Fruit fly (Drosophila melanogaster) whole organism, pupa: ENCODE measurements around the gene Gr68a.

Source experiments
- CG10348 ChIP-seq: fragments of 200-800 bp; sonication (Bioruptor generic); IDR thresholded peaks from 2 replicates; pipeline ENCODE4 v1.3.6; 2022; ENCODE audit warnings: missing biosample characterization, missing genetic modification characterization
- CG12605 ChIP-seq: fragments of 200-800 bp; sonication (Bioruptor generic); IDR thresholded peaks from 2 replicates; pipeline ENCODE4 v1.3.6; 2022; ENCODE audit warnings: missing biosample characterization, missing genetic modification characterization
- CG13204 ChIP-seq: fragments of 200-800 bp; sonication (Bioruptor generic); optimal IDR thresholded peaks from 2 replicates; lab custom pipeline; 2018; ENCODE audit warnings: missing biosample characterization, mild to moderate bottlenecking, missing genetic modification characterization, moderate library complexity
- CG14655 ChIP-seq: fragments of 200-800 bp; sonication (Bioruptor generic); optimal IDR thresholded peaks from 3 replicates; lab custom pipeline; 2017; ENCODE audit warnings: mild to moderate bottlenecking, missing biosample characterization, missing genetic modification reagents, missing genetic modification characterization
- CG15710 ChIP-seq: fragments of 200-800 bp; sonication (Bioruptor generic); optimal IDR thresholded peaks from 2 replicates; lab custom pipeline; 2018; ENCODE audit warnings: missing biosample characterization, mild to moderate bottlenecking, missing genetic modification characterization, moderate library complexity
- CG17806 ChIP-seq: fragments of 200-800 bp; sonication (Bioruptor generic); optimal IDR thresholded peaks from 2 replicates; lab custom pipeline; 2018; ENCODE audit warnings: missing biosample characterization, mild to moderate bottlenecking, missing genetic modification characterization, moderate library complexity
- CG32121 ChIP-seq: fragments of 200-800 bp; sonication (Bioruptor generic); IDR thresholded peaks from 2 replicates; pipeline ENCODE4 v1.3.6; 2022; ENCODE audit warnings: missing biosample characterization, missing genetic modification characterization
- CG34367 ChIP-seq: fragments of 200-800 bp; sonication (Bioruptor generic); optimal IDR thresholded peaks from 2 replicates; lab custom pipeline; 2018; ENCODE audit warnings: missing biosample characterization, mild to moderate bottlenecking, missing genetic modification characterization
- CG4496 ChIP-seq: fragments of 200-800 bp; sonication (Bioruptor generic); IDR thresholded peaks from 3 replicates; pipeline ENCODE4 v1.3.6; 2022; ENCODE audit warnings: missing biosample characterization, missing genetic modification characterization
- CG8159 ChIP-seq: fragments of 200-800 bp; sonication (Bioruptor generic); optimal IDR thresholded peaks from 3 replicates; lab custom pipeline; 2018; ENCODE audit warnings: missing biosample characterization, mild to moderate bottlenecking, missing genetic modification characterization, moderate library complexity
- CG8301 ChIP-seq: fragments of 200-800 bp; sonication (Bioruptor generic); optimal IDR thresholded peaks from 2 replicates; lab custom pipeline; 2018; ENCODE audit warnings: missing biosample characterization, mild to moderate bottlenecking, missing genetic modification characterization
- CG9948 ChIP-seq: fragments of 200-800 bp; sonication (Bioruptor generic); optimal IDR thresholded peaks from 2 replicates; lab custom pipeline; 2018; ENCODE audit warnings: missing biosample characterization, mild to moderate bottlenecking, missing genetic modification characterization, moderate library complexity
- D1 ChIP-seq: fragments of 200-800 bp; sonication (Bioruptor generic); optimal IDR thresholded peaks from 2 replicates; lab custom pipeline; 2018; ENCODE audit warnings: missing biosample characterization, mild to moderate bottlenecking, missing genetic modification characterization, moderate library complexity
- EcR ChIP-seq: fragments of 200-800 bp; sonication (Bioruptor generic); optimal IDR thresholded peaks from 3 replicates; lab custom pipeline; 2019; ENCODE audit warnings: missing biosample characterization, missing genetic modification characterization, mild to moderate bottlenecking, moderate library complexity, missing genetic modification reagents
- Ets98B ChIP-seq: fragments of 200-800 bp; sonication (Bioruptor generic); IDR thresholded peaks from 2 replicates; pipeline ENCODE4 v1.3.6; 2022; ENCODE audit warnings: missing biosample characterization, missing genetic modification characterization
- Pif1B ChIP-seq: fragments of 200-800 bp; sonication (Bioruptor generic); optimal IDR thresholded peaks from 3 replicates; lab custom pipeline; 2016; ENCODE audit warnings: missing biosample characterization, missing genetic modification characterization
- Snoo ChIP-seq: fragments of 200-800 bp; sonication (Bioruptor generic); optimal IDR thresholded peaks from 3 replicates; lab custom pipeline; 2017; ENCODE audit warnings: missing biosample characterization, mild to moderate bottlenecking, missing genetic modification characterization, inconsistent platforms
- fd96Ca ChIP-seq: fragments of 200-800 bp; sonication (Bioruptor generic); IDR thresholded peaks from 3 replicates; pipeline ENCODE4 v1.3.6; 2022; ENCODE audit warnings: missing biosample characterization, missing genetic modification characterization
- gl ChIP-seq: fragments of 200-800 bp; sonication (Bioruptor generic); optimal IDR thresholded peaks from 2 replicates; lab custom pipeline; 2018; ENCODE audit warnings: missing biosample characterization, mild to moderate bottlenecking, missing genetic modification characterization
- rn ChIP-seq: fragments of 200-800 bp; sonication (Bioruptor generic); IDR thresholded peaks from 2 replicates; pipeline ENCODE4 v1.3.6; 2022; ENCODE audit warnings: missing biosample characterization, missing genetic modification characterization

Gene Gr68a

dm6 chr3L:11774401-11774800 is 23.3 kb downstream of the Gr68a start, which contains the start of gene Tim13:
Tim13 (minus strand) TSS chr3L:11774501.
- TF ChIP-seq Ets98B (no peak), rn (no peak), CG17806 (tag; lab: Kevin White, UChicago) (no peak), CG13204 (GFP tag; lab: Kevin White, UChicago) (no peak), CG15710 (no peak), gl (tag; lab: Kevin White, UChicago) (no peak), CG9948 (no peak), CG32121 (GFP tag; lab: Robert Waterston, UW) (no peak), CG8159 (tag; lab: Kevin White, UChicago) (no peak)

- TF ChIP-seq gl (tag; lab: Kevin White, UChicago) (no peak), CG10348 (GFP tag; lab: Robert Waterston, UW) (no peak), CG12605 (GFP tag; lab: Robert Waterston, UW) (no peak), D1 (tag; lab: Kevin White, UChicago) (no peak), EcR (GFP tag; lab: Kevin White, UChicago) (no peak), Ets98B (no peak), Snoo (tag; lab: Kevin White, UChicago) (no peak), CG13204 (GFP tag; lab: Kevin White, UChicago) (no peak), CG8159 (tag; lab: Kevin White, UChicago) (no peak), CG17806 (tag; lab: Kevin White, UChicago) (no peak), CG32121 (GFP tag; lab: Robert Waterston, UW) (no peak), CG4496 (GFP tag; lab: Robert Waterston, UW) (no peak), fd96Ca (GFP tag; lab: Robert Waterston, UW) (no peak), rn (no peak), CG9948 (no peak)
Measured at dm6 chr3L:11776731-11777130, 25.6 kb downstream of the Gr68a start, which contains the start of gene CG14131. CG14131 (plus strand) TSS chr3L:11777073.

dm6 chr3L:11777348-11777958 is 26.3 kb downstream of the Gr68a start:
- TF ChIP-seq CG12605 (GFP tag; lab: Robert Waterston, UW), result no peak
- no peak for TF ChIP-seq CG13204 (GFP tag; lab: Kevin White, UChicago)
- TF ChIP-seq CG15710, result no peak
- TF ChIP-seq CG8301 (tag; lab: Kevin White, UChicago), result no peak
- TF ChIP-seq gl (tag; lab: Kevin White, UChicago), result no peak
- TF ChIP-seq Pif1B (GFP tag; lab: Kevin White, UChicago), result no peak
- peak; percentile 7 for TF ChIP-seq EcR (GFP tag; lab: Kevin White, UChicago)
- no peak for TF ChIP-seq CG14655 (GFP tag; lab: Kevin White, UChicago)
- no peak for TF ChIP-seq rn
- TF ChIP-seq CG4496 (GFP tag; lab: Robert Waterston, UW), result 0 out of 3 replicates have a peak, but pooled peaks have one; percentile 28
- TF ChIP-seq, all 21 proteins: peak for 2

dm6 chr3L:11785291-11785690 is 34.2 kb downstream of the Gr68a start:
- TF ChIP-seq CG9948, result no peak
- no peak for TF ChIP-seq CG8301 (tag; lab: Kevin White, UChicago)
- no peak for TF ChIP-seq EcR (GFP tag; lab: Kevin White, UChicago)
- TF ChIP-seq fd96Ca (GFP tag; lab: Robert Waterston, UW), result no peak
- peak; percentile 85 for TF ChIP-seq CG32121 (GFP tag; lab: Robert Waterston, UW)
- no peak for TF ChIP-seq CG8159 (tag; lab: Kevin White, UChicago)
- TF ChIP-seq CG15710, result no peak
- no peak for TF ChIP-seq gl (tag; lab: Kevin White, UChicago)
- TF ChIP-seq Ets98B, result peak; percentile 49
- TF ChIP-seq CG17806 (tag; lab: Kevin White, UChicago), result no peak
- TF ChIP-seq Pif1B (GFP tag; lab: Kevin White, UChicago), result no peak
- no peak for TF ChIP-seq D1 (tag; lab: Kevin White, UChicago)
- TF ChIP-seq CG4496 (GFP tag; lab: Robert Waterston, UW), result peak; percentile 48; the same call in 2 of the 3 replicates
- 0 out of 2 replicates have a peak, but pooled peaks have one; percentile 15 for TF ChIP-seq rn
- no peak for TF ChIP-seq CG34367 (tag; lab: Kevin White, UChicago)

- TF ChIP-seq CG8159 (tag; lab: Kevin White, UChicago) (no peak), CG10348 (GFP tag; lab: Robert Waterston, UW) (no peak), CG14655 (GFP tag; lab: Kevin White, UChicago) (no peak), CG32121 (GFP tag; lab: Robert Waterston, UW) (no peak), CG9948 (no peak), CG4496 (GFP tag; lab: Robert Waterston, UW) (no peak), Snoo (tag; lab: Kevin White, UChicago) (no peak), Pif1B (GFP tag; lab: Kevin White, UChicago) (no peak), CG17806 (tag; lab: Kevin White, UChicago) (no peak), CG12605 (GFP tag; lab: Robert Waterston, UW) (no peak), CG15710 (no peak), Ets98B (no peak), CG8301 (tag; lab: Kevin White, UChicago) (no peak), CG13204 (GFP tag; lab: Kevin White, UChicago) (no peak), fd96Ca (GFP tag; lab: Robert Waterston, UW) (no peak)
Measured at dm6 chr3L:11788195-11788594, 37.1 kb downstream of the Gr68a start.

dm6 chr3L:11788936-11789352 is 37.8 kb downstream of the Gr68a start:
- TF ChIP-seq CG14655 (GFP tag; lab: Kevin White, UChicago) (no peak), Ets98B (0 out of 2 replicates have a peak, but pooled peaks have one; percentile 4)
- TF ChIP-seq, all 21 proteins: peak for 1
